Fruit fly (Drosophila melanogaster): ENCODE measurements around the gene Ilp6.
A peak's percentile ranks its signal among the peaks of the same experiment; 100 is the strongest.

Ilp6 gene

DNA sequence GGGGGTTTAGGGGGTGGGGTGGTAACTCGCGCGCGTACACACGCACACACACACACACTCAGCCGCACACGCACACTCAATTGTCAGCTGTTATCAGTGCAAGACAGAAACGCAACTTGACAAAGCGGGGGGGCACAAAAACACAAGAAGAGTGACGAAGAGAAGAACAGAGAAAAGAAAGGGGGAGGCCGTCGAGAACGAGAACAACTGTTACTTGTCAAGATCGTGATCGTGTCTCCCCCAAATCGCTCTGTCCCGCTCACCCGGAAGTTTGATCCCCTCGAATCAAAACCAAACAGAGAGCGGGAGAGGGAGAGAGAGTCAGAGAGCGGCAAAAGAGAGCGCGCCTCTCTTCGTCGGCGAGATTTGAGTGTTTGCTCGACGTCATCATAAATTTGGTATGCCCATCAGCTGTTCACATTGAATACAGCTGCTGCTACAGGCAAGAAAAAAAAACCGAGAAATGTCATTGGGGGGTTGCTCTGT, 17.1 kb downstream of the Ilp6 start:
- no peak for TF ChIP-seq jim (GFP tag; optimal IDR thresholded peaks at IDR 0.05)
- peak; percentile 96 to 98 for TF ChIP-seq dl (GFP tag; optimal IDR thresholded peaks at IDR 0.05; ENCODE audit: insufficient read depth in 1 of 2, partially characterized antibody in 2 of 2)
- TF ChIP-seq Vsx2 (GFP tag; optimal IDR thresholded peaks at IDR 0.05; ENCODE audit: partially characterized antibody) = peak; percentile 95
- peak; percentile 95 for TF ChIP-seq h (GFP tag; optimal IDR thresholded peaks at IDR 0.05)
- TF ChIP-seq sv (GFP tag; optimal IDR thresholded peaks at IDR 0.05) = no peak
- peak; percentile 67 for TF ChIP-seq GATAd (GFP tag; optimal IDR thresholded peaks at IDR 0.05)
- TF ChIP-seq Jra (GFP tag; optimal IDR thresholded peaks at IDR 0.05) = peak; percentile 62
- TF ChIP-seq Abd-B (GFP tag; optimal IDR thresholded peaks at IDR 0.05) = no peak
- TF ChIP-seq brk (GFP tag; optimal IDR thresholded peaks at IDR 0.05) = no peak
- TF ChIP-seq br (GFP tag; optimal IDR thresholded peaks at IDR 0.05) = peak; percentile 14
- TF ChIP-seq pan (optimal IDR thresholded peaks at IDR 0.05) = peak; percentile 32
- TF ChIP-seq Dfd (GFP tag; optimal IDR thresholded peaks at IDR 0.05) = no peak
- peak; percentile 86 for TF ChIP-seq psq (GFP tag; optimal IDR thresholded peaks at IDR 0.05)
- peak; percentile 16 to 38 for TF ChIP-seq foxo (GFP tag; optimal IDR thresholded peaks at IDR 0.05)
- TF ChIP-seq Mio (GFP tag; optimal IDR thresholded peaks at IDR 0.05) = no peak
- TF ChIP-seq CG32264 (GFP tag; optimal IDR thresholded peaks at IDR 0.05) = no peak
- no peak for TF ChIP-seq tai (GFP tag; optimal IDR thresholded peaks at IDR 0.05)
- TF ChIP-seq OdsH (GFP tag; optimal IDR thresholded peaks at IDR 0.05) = peak; percentile 27
- no peak for TF ChIP-seq dmrt93B (GFP tag; optimal IDR thresholded peaks at IDR 0.05)
- TF ChIP-seq usp (GFP tag; optimal IDR thresholded peaks at IDR 0.05) = no peak
- peak; percentile 3 for TF ChIP-seq Hnf4 (GFP tag; optimal IDR thresholded peaks at IDR 0.05)
- TF ChIP-seq woc (GFP tag; optimal IDR thresholded peaks at IDR 0.05) = peak; percentile 8
- peak; percentile 98 for TF ChIP-seq Dif (GFP tag; optimal IDR thresholded peaks at IDR 0.05; ENCODE audit: partially characterized antibody)
- no peak for TF ChIP-seq Rel (GFP tag; optimal IDR thresholded peaks at IDR 0.05)
- TF ChIP-seq Rel (tag; optimal IDR thresholded peaks at IDR 0.05) = peak; percentile 84
- peak; percentile 52 for TF ChIP-seq fru (GFP tag; optimal IDR thresholded peaks at IDR 0.05)
- TF ChIP-seq N (GFP tag; optimal IDR thresholded peaks at IDR 0.05) = peak; percentile 22
- TF ChIP-seq rgr (GFP tag; optimal IDR thresholded peaks at IDR 0.05) = peak; percentile 30
- no peak for TF ChIP-seq ey (GFP tag; optimal IDR thresholded peaks at IDR 0.05)
- peak; percentile 21 for TF ChIP-seq Sp1 (GFP tag; optimal IDR thresholded peaks at IDR 0.05)
- TF ChIP-seq Hr83 (GFP tag; optimal IDR thresholded peaks at IDR 0.05; ENCODE audit: poor library complexity, severe bottlenecking) = peak; percentile 10
- TF ChIP-seq CrebA (GFP tag; optimal IDR thresholded peaks at IDR 0.05; ENCODE audit: borderline replicate concordance) = no peak
- TF ChIP-seq HLH106 (tag; optimal IDR thresholded peaks at IDR 0.05) = no peak

DNA sequence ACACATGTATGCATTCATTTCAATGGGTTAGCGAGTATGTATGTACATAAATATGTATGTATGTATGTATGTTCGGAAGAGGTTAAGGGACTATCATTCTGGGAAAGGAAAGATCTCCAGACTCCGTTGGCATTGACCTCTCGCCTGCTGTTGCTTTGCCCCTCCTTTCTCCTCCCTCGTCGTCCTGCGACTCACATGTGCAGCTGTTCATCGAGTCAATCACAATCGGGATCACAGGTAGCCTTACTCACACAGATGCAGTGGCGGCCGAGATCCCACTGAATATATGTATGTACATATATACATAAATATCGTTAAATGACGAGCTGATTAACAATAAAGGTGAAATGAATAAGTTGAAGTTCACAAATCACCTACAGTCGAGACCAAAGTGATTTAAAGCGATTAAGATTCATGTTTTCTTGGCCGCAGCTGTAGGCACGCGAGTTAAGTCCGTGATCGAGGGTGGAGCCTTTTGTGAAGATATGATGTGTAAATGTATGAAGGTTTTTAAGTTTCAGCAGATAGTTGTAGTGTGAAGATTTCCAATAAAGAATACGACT, 26.0 kb downstream of the Ilp6 start:
- no peak for TF ChIP-seq Vsx2 (GFP tag; optimal IDR thresholded peaks at IDR 0.05; ENCODE audit: partially characterized antibody)
- peak; percentile 44 for TF ChIP-seq h (GFP tag; optimal IDR thresholded peaks at IDR 0.05)

dm6 chrX:2307564-2307963, 26.9 kb downstream of the Ilp6 start:
- no peak for TF ChIP-seq Hr83 (GFP tag; optimal IDR thresholded peaks at IDR 0.05; ENCODE audit: poor library complexity, severe bottlenecking)
- no peak for TF ChIP-seq N (GFP tag; optimal IDR thresholded peaks at IDR 0.05)
- TF ChIP-seq dmrt93B (GFP tag; optimal IDR thresholded peaks at IDR 0.05) = no peak
- no peak for TF ChIP-seq CG9705 (GFP tag; optimal IDR thresholded peaks at IDR 0.05)
- TF ChIP-seq h (GFP tag; optimal IDR thresholded peaks at IDR 0.05) = peak; percentile 21
- no peak for TF ChIP-seq Jra (GFP tag; optimal IDR thresholded peaks at IDR 0.05)
- TF ChIP-seq dsf (GFP tag; optimal IDR thresholded peaks at IDR 0.05; ENCODE audit: borderline replicate concordance) = no peak
- no peak for TF ChIP-seq jim (GFP tag; optimal IDR thresholded peaks at IDR 0.05)
- peak in 1 of 2 experiments; percentile 17 for TF ChIP-seq foxo (GFP tag; optimal IDR thresholded peaks at IDR 0.05)
- TF ChIP-seq br (GFP tag; optimal IDR thresholded peaks at IDR 0.05) = no peak
- no peak for TF ChIP-seq CG32264 (GFP tag; optimal IDR thresholded peaks at IDR 0.05)
- TF ChIP-seq usp (GFP tag; optimal IDR thresholded peaks at IDR 0.05) = no peak
- TF ChIP-seq GATAd (GFP tag; optimal IDR thresholded peaks at IDR 0.05) = no peak
- TF ChIP-seq Dif (GFP tag; optimal IDR thresholded peaks at IDR 0.05; ENCODE audit: partially characterized antibody) = no peak
- TF ChIP-seq Hnf4 (GFP tag; optimal IDR thresholded peaks at IDR 0.05) = no peak
- TF ChIP-seq Sp1 (GFP tag; optimal IDR thresholded peaks at IDR 0.05) = no peak
- TF ChIP-seq sage (GFP tag; optimal IDR thresholded peaks at IDR 0.05) = no peak
- TF ChIP-seq pan (optimal IDR thresholded peaks at IDR 0.05) = no peak

Measured in whole organism, wandering third instar larva.